Worm (Caenorhabditis elegans) whole organism, young adult: ENCODE measurements around the gene sdn-1.

Source experiments
- B0261.1 ChIP-seq: sonication (generic microtip); optimal IDR thresholded peaks from 2 replicates; lab custom pipeline; 2016; ENCODE audit warnings: mild to moderate bottlenecking, missing genetic modification characterization, moderate library complexity, missing compliant biosample characterization
- B0336.3 ChIP-seq: fragments of 200-800 bp; sonication (Bioruptor generic); IDR thresholded peaks from 2 replicates; pipeline ENCODE4 v1.3.6; 2022; ENCODE audit warnings: missing genetic modification characterization, missing compliant biosample characterization
- F10E7.11 ChIP-seq: sonication (generic microtip); optimal IDR thresholded peaks from 2 replicates; lab custom pipeline; 2017; ENCODE audit warnings: mild to moderate bottlenecking, missing genetic modification characterization, moderate library complexity, missing compliant biosample characterization
- F49E8.2 ChIP-seq: sonication (generic microtip); optimal IDR thresholded peaks from 3 replicates; lab custom pipeline; 2017; ENCODE audit warnings: missing genetic modification characterization, mild to moderate bottlenecking, missing compliant biosample characterization, antibody characterized with exemption, moderate library complexity; ENCODE audit not compliant: insufficient read depth
- F55B11.4 ChIP-seq: sonication (generic microtip); optimal IDR thresholded peaks from 2 replicates; lab custom pipeline; 2016; ENCODE audit warnings: missing compliant biosample characterization, missing genetic modification characterization, borderline replicate concordance; ENCODE audit not compliant: insufficient read depth
- F57C9.4 ChIP-seq: sonication (generic microtip); optimal IDR thresholded peaks from 2 replicates; lab custom pipeline; 2017; ENCODE audit warnings: mild to moderate bottlenecking, missing genetic modification characterization, missing compliant biosample characterization
- Y56A3A.18 ChIP-seq: fragments of 200-800 bp; sonication (Bioruptor generic); IDR thresholded peaks from 2 replicates; pipeline ENCODE4 v1.3.6; 2022; ENCODE audit warnings: missing genetic modification reagents, missing genetic modification characterization, missing compliant biosample characterization
- Y67H2A.10 ChIP-seq: fragments of 200-800 bp; sonication (Bioruptor generic); conservative IDR thresholded peaks from 2 replicates; pipeline ENCODE4 v1.3.6; 2022; ENCODE audit warnings: missing genetic modification reagents, missing genetic modification characterization, missing compliant biosample characterization
- ZK185.1 ChIP-seq: sonication (generic microtip); optimal IDR thresholded peaks from 2 replicates; lab custom pipeline; 2016; ENCODE audit warnings: mild to moderate bottlenecking, missing genetic modification characterization, missing compliant biosample characterization; ENCODE audit not compliant: poor library complexity, severe bottlenecking
- ama-1 ChIP-seq, 3 experiments: fragments of 150-350 bp in 1 of 3; sonication (generic microtip) in 2 of 3; optimal IDR thresholded peaks; 2 replicates each; lab custom pipeline; 2014 to 2018; ENCODE audit warnings: missing biosample characterization in 2 of 3, missing genetic modification characterization in 2 of 3, missing genetic modification reagents in 2 of 3
- attf-6 ChIP-seq: fragments of 200-800 bp; sonication (Bioruptor generic); IDR thresholded peaks from 2 replicates; pipeline ENCODE4 v1.3.6; 2022; ENCODE audit warnings: missing genetic modification reagents, missing genetic modification characterization, missing compliant biosample characterization
- bed-2 ChIP-seq: fragments of 200-800 bp; sonication (Bioruptor generic); IDR thresholded peaks from 2 replicates; pipeline ENCODE4 v1.3.6; 2022; ENCODE audit warnings: missing genetic modification reagents, missing genetic modification characterization, missing compliant biosample characterization
- cebp-1 ChIP-seq, 2 experiments: fragments of 200-800 bp in 1 of 2; sonication (Bioruptor generic) in 1 of 2; sonication (generic microtip) in 1 of 2; IDR thresholded peaks in 1 of 2; optimal IDR thresholded peaks in 1 of 2; 2 replicates each; pipeline versions ENCODE4 v1.3.6 to Lab custom; 2017 to 2022; ENCODE audit warnings: missing compliant biosample characterization in 2 of 2, missing genetic modification characterization in 2 of 2, mild to moderate bottlenecking in 1 of 2, missing genetic modification reagents in 1 of 2, moderate library complexity in 1 of 2
- ceh-27 ChIP-seq: fragments of 200-800 bp; sonication (Bioruptor generic); optimal IDR thresholded peaks from 2 replicates; lab custom pipeline; 2018; ENCODE audit warnings: mild to moderate bottlenecking, missing genetic modification characterization, moderate library complexity, missing compliant biosample characterization
- ceh-79 ChIP-seq: sonication (generic microtip); optimal IDR thresholded peaks from 2 replicates; lab custom pipeline; 2017; ENCODE audit warnings: mild to moderate bottlenecking, missing genetic modification characterization, missing compliant biosample characterization
- chd-7 ChIP-seq: sonication (generic microtip); optimal IDR thresholded peaks from 2 replicates; lab custom pipeline; 2016; ENCODE audit warnings: mild to moderate bottlenecking, missing genetic modification characterization, moderate library complexity, missing compliant biosample characterization
- die-1 ChIP-seq: sonication (generic microtip); optimal IDR thresholded peaks from 2 replicates; lab custom pipeline; 2016; ENCODE audit warnings: missing genotype, mild to moderate bottlenecking, missing genetic modification characterization, missing compliant biosample characterization
- dox-1 ChIP-seq: fragments of 200-800 bp; sonication (Bioruptor generic); IDR thresholded peaks from 2 replicates; pipeline ENCODE4 v1.3.6; 2022; ENCODE audit warnings: missing genetic modification reagents, missing genetic modification characterization, missing compliant biosample characterization
- dpff-1 ChIP-seq: sonication (generic microtip); optimal IDR thresholded peaks from 2 replicates; lab custom pipeline; 2017; ENCODE audit warnings: mild to moderate bottlenecking, missing genetic modification characterization, missing compliant biosample characterization
- dpl-1 ChIP-seq: fragments of 150-350 bp; optimal IDR thresholded peaks from 2 replicates; lab custom pipeline; 2014; ENCODE audit warnings: missing biosample characterization, missing genetic modification reagents, missing genetic modification characterization
- egl-44 ChIP-seq: fragments of 200-800 bp; sonication (Bioruptor generic); IDR thresholded peaks from 2 replicates; pipeline ENCODE4 v1.3.6; 2022; ENCODE audit warnings: missing genetic modification reagents, missing genetic modification characterization, missing compliant biosample characterization
- ekl-4 ChIP-seq: fragments of 200-800 bp; sonication (Bioruptor generic); IDR thresholded peaks from 2 replicates; pipeline ENCODE4 v1.3.6; 2022; ENCODE audit warnings: missing genetic modification reagents, missing genetic modification characterization, missing compliant biosample characterization
- gei-17 ChIP-seq: fragments of 200-800 bp; sonication (Bioruptor generic); optimal IDR thresholded peaks from 2 replicates; lab custom pipeline; 2018; ENCODE audit warnings: mild to moderate bottlenecking, missing genetic modification characterization, missing compliant biosample characterization
- him-1 ChIP-seq: sonication (generic microtip); optimal IDR thresholded peaks from 2 replicates; lab custom pipeline; 2016; ENCODE audit warnings: missing genotype, missing genetic modification reagents, missing genetic modification characterization, missing compliant biosample characterization
- hlh-26 ChIP-seq: fragments of 200-800 bp; sonication (Bioruptor generic); conservative IDR thresholded peaks from 2 replicates; pipeline ENCODE4 v1.3.6; 2022; ENCODE audit warnings: missing genetic modification reagents, missing genetic modification characterization, missing compliant biosample characterization
- let-607 ChIP-seq, 2 experiments: fragments of 200-800 bp in 1 of 2; sonication (Bioruptor generic) in 1 of 2; sonication (generic microtip) in 1 of 2; optimal IDR thresholded peaks; 2 replicates each; lab custom pipeline; 2016 to 2018; ENCODE audit warnings: mild to moderate bottlenecking in 2 of 2, missing compliant biosample characterization in 2 of 2, missing genetic modification characterization in 2 of 2, moderate library complexity in 2 of 2, missing genotype in 1 of 2
- lsl-1 ChIP-seq: fragments of 200-800 bp; sonication (Bioruptor generic); optimal IDR thresholded peaks from 2 replicates; lab custom pipeline; 2018; ENCODE audit warnings: mild to moderate bottlenecking, missing genetic modification characterization, moderate library complexity, missing compliant biosample characterization
- lsy-27 ChIP-seq: sonication (generic microtip); optimal IDR thresholded peaks from 2 replicates; lab custom pipeline; 2017; ENCODE audit warnings: missing genetic modification characterization, mild to moderate bottlenecking, missing compliant biosample characterization, antibody characterized with exemption, missing genotype, borderline replicate concordance; ENCODE audit not compliant: insufficient read depth
- madf-8 ChIP-seq: fragments of 200-800 bp; sonication (Bioruptor generic); conservative IDR thresholded peaks from 2 replicates; pipeline ENCODE4 v1.3.6; 2022; ENCODE audit warnings: missing genetic modification reagents, missing genetic modification characterization, missing compliant biosample characterization
- mcd-1 ChIP-seq: fragments of 200-800 bp; sonication (Bioruptor generic); IDR thresholded peaks from 2 replicates; pipeline ENCODE4 v1.3.6; 2022; ENCODE audit warnings: missing genetic modification reagents, missing genetic modification characterization, missing compliant biosample characterization
- mxl-1 ChIP-seq: sonication (generic microtip); optimal IDR thresholded peaks from 2 replicates; lab custom pipeline; 2016; ENCODE audit warnings: missing genetic modification characterization, missing compliant biosample characterization
- nhr-120 ChIP-seq: fragments of 200-800 bp; sonication (Bioruptor generic); IDR thresholded peaks from 2 replicates; pipeline ENCODE4 v1.3.6; 2022; ENCODE audit warnings: missing genetic modification characterization, missing compliant biosample characterization
- nhr-179 ChIP-seq: sonication (generic microtip); optimal IDR thresholded peaks from 2 replicates; lab custom pipeline; 2016; ENCODE audit warnings: mild to moderate bottlenecking, missing genetic modification characterization, missing compliant biosample characterization
- nhr-27 ChIP-seq: fragments of 200-800 bp; sonication (Bioruptor generic); optimal IDR thresholded peaks from 2 replicates; lab custom pipeline; 2018; ENCODE audit warnings: mild to moderate bottlenecking, missing genetic modification characterization, moderate library complexity, missing compliant biosample characterization
- nhr-80 ChIP-seq: sonication (generic microtip); optimal IDR thresholded peaks from 2 replicates; lab custom pipeline; 2016; ENCODE audit warnings: missing genetic modification characterization, missing compliant biosample characterization
- rec-8 ChIP-seq, 2 experiments: sonication (generic microtip); optimal IDR thresholded peaks; 2 replicates each; lab custom pipeline; 2016; ENCODE audit warnings: mild to moderate bottlenecking in 2 of 2, missing genetic modification characterization in 2 of 2, missing genetic modification reagents in 2 of 2, missing genotype in 2 of 2, missing biosample characterization in 1 of 2, missing compliant biosample characterization in 1 of 2, moderate library complexity in 1 of 2
- snpc-1.1 ChIP-seq: sonication (generic microtip); optimal IDR thresholded peaks from 2 replicates; lab custom pipeline; 2017; ENCODE audit warnings: missing genetic modification characterization, mild to moderate bottlenecking, missing compliant biosample characterization, antibody characterized with exemption, moderate library complexity, missing genotype, missing genetic modification reagents; ENCODE audit not compliant: insufficient read depth
- snpc-4 ChIP-seq, 5 experiments: fragments of 150-350 bp in 1 of 5; sonication (generic microtip) in 4 of 5; optimal IDR thresholded peaks; 2 replicates each; lab custom pipeline; 2014 to 2018; ENCODE audit warnings: missing genetic modification characterization in 5 of 5, missing biosample characterization in 3 of 5, antibody characterized with exemption in 2 of 5, mild to moderate bottlenecking in 2 of 5, missing compliant biosample characterization in 2 of 5, missing genotype in 2 of 5, moderate library complexity in 2 of 5, missing genetic modification reagents in 1 of 5
- tbx-9 ChIP-seq: sonication (generic microtip); optimal IDR thresholded peaks from 2 replicates; lab custom pipeline; 2016; ENCODE audit warnings: borderline replicate concordance, missing genetic modification characterization, inconsistent platforms, missing compliant biosample characterization
- unc-130 ChIP-seq: sonication (generic microtip); optimal IDR thresholded peaks from 2 replicates; lab custom pipeline; 2016; ENCODE audit warnings: missing genetic modification reagents, missing genetic modification characterization, missing compliant biosample characterization
- ztf-18 ChIP-seq: sonication (generic microtip); optimal IDR thresholded peaks from 2 replicates; lab custom pipeline; 2016; ENCODE audit warnings: missing genotype, mild to moderate bottlenecking, missing genetic modification characterization, missing compliant biosample characterization
- ztf-3 ChIP-seq: fragments of 200-800 bp; sonication (Bioruptor generic); optimal IDR thresholded peaks from 2 replicates; lab custom pipeline; 2018; ENCODE audit warnings: mild to moderate bottlenecking, missing genetic modification characterization, missing compliant biosample characterization
- ztf-6 ChIP-seq: fragments of 200-800 bp; sonication (Bioruptor generic); IDR thresholded peaks from 2 replicates; pipeline ENCODE4 v1.3.6; 2022; ENCODE audit warnings: missing genetic modification reagents, missing genetic modification characterization, missing compliant biosample characterization

sdn-1 gene

ce11 chrX:10568385-10569149, 24.6 kb downstream of the sdn-1 start:
- TF ChIP-seq chd-7 (tag; lab: Kevin White, UChicago), result peak; percentile 91
- peak; percentile 63; the same call in 1 of the 2 replicates for TF ChIP-seq egl-44 (GFP tag; lab: Robert Waterston, UW)
- peak in 1 of 2 experiments; percentile 29 for TF ChIP-seq rec-8 (tag; optimal IDR thresholded peaks at IDR 0.05; lab: Kevin White, UChicago)
- no peak for TF ChIP-seq nhr-27 (tag; lab: Kevin White, UChicago)
- TF ChIP-seq unc-130 (GFP tag; lab: Kevin White, UChicago), result no peak
- TF ChIP-seq ekl-4 (GFP tag; lab: Robert Waterston, UW), result peak; percentile 75; the same call in 1 of the 2 replicates
- no peak for TF ChIP-seq nhr-120
- peak; percentile 39; the same call in 1 of the 2 replicates for TF ChIP-seq bed-2 (GFP tag; lab: Robert Waterston, UW)
- no peak for TF ChIP-seq F49E8.2 (tag; lab: Kevin White, UChicago)
- peak; percentile 72 for TF ChIP-seq ceh-79
- TF ChIP-seq F57C9.4, result no peak
- TF ChIP-seq ztf-18 (tag; lab: Kevin White, UChicago), result peak; percentile 74
- peak; percentile 76; the same call in 1 of the 2 replicates for TF ChIP-seq Y56A3A.18 (GFP tag; lab: Robert Waterston, UW)
- peak; percentile 79 for TF ChIP-seq die-1 (tag; lab: Kevin White, UChicago)
- TF ChIP-seq lsy-27, result no peak
- TF ChIP-seq dox-1 (GFP tag; lab: Robert Waterston, UW), result peak; percentile 91
- TF ChIP-seq ceh-27 (GFP tag; lab: Kevin White, UChicago), result peak; percentile 89
- peak; percentile 90 for TF ChIP-seq ZK185.1 (tag; lab: Kevin White, UChicago)
- peak; percentile 22 for TF ChIP-seq dpff-1
- TF ChIP-seq gei-17 (GFP tag; lab: Kevin White, UChicago), result peak; percentile 88
- no peak for TF ChIP-seq nhr-179
- TF ChIP-seq tbx-9 (tag; lab: Kevin White, UChicago), result no peak
- no peak for TF ChIP-seq F10E7.11 (tag; lab: Kevin White, UChicago)
- TF ChIP-seq attf-6, result no peak
- TF ChIP-seq madf-8, result no peak
- no peak for TF ChIP-seq F55B11.4 (tag; lab: Kevin White, UChicago)
- peak; percentile 49 for TF ChIP-seq snpc-4 (GFP tag; optimal IDR thresholded peaks at IDR 0.05; lab: Kevin White, UChicago)
- peak; percentile 39 to 79 (median 64) for TF ChIP-seq snpc-4 (tag; optimal IDR thresholded peaks at IDR 0.05; lab: Kevin White, UChicago)
- TF ChIP-seq him-1 (tag; lab: Kevin White, UChicago), result no peak
- peak; percentile 44 to 77 for TF ChIP-seq let-607 (tag; optimal IDR thresholded peaks at IDR 0.05; lab: Kevin White, UChicago)
- TF ChIP-seq Y67H2A.10 (GFP tag; lab: Robert Waterston, UW), result peak; percentile 40; the same call in 1 of the 2 replicates
- peak; percentile 85 for TF ChIP-seq mcd-1
- TF ChIP-seq B0336.3 (GFP tag; lab: Robert Waterston, UW), result peak; percentile 96
- peak; percentile 17 for TF ChIP-seq B0261.1 (tag; lab: Kevin White, UChicago)
- TF ChIP-seq snpc-1.1 (tag; lab: Kevin White, UChicago), result no peak
- TF ChIP-seq dpl-1 (GFP tag; lab: Kevin White, UChicago), result no peak
- no peak for TF ChIP-seq cebp-1 (GFP tag; IDR thresholded peaks at IDR 0.05; lab: Robert Waterston, UW)
- TF ChIP-seq cebp-1 (tag; optimal IDR thresholded peaks at IDR 0.05; lab: Kevin White, UChicago), result peak; percentile 89
- peak; percentile 98 for TF ChIP-seq nhr-80
- no peak for TF ChIP-seq hlh-26
- peak; percentile 81 for TF ChIP-seq mxl-1
- TF ChIP-seq ztf-6 (GFP tag; lab: Robert Waterston, UW), result no peak
- no peak for TF ChIP-seq ztf-3 (GFP tag; lab: Kevin White, UChicago)
- no peak for TF ChIP-seq lsl-1
- TF ChIP-seq ama-1 (optimal IDR thresholded peaks at IDR 0.05; lab: Kevin White, UChicago), result peak; percentile 45
- no peak for TF ChIP-seq ama-1 (GFP tag; optimal IDR thresholded peaks at IDR 0.05; lab: Kevin White, UChicago)
